Worm (Caenorhabditis elegans) whole organism, young adult: Measurements from ENCODE around the gene asp-2.

Experiments
- F49E8.2 ChIP-seq: sonication (generic microtip); optimal IDR thresholded peaks from 3 replicates; lab custom pipeline; 2017; ENCODE audit warnings: missing genetic modification characterization, mild to moderate bottlenecking, missing compliant biosample characterization, antibody characterized with exemption, moderate library complexity; ENCODE audit not compliant: insufficient read depth
- F57A8.1 ChIP-seq: fragments of 200-800 bp; sonication (Bioruptor generic); optimal IDR thresholded peaks from 2 replicates; lab custom pipeline; 2018; ENCODE audit warnings: mild to moderate bottlenecking, missing genetic modification characterization, moderate library complexity, missing compliant biosample characterization
- ama-1 ChIP-seq, 3 experiments: fragments of 150-350 bp in 1 of 3; sonication (generic microtip) in 2 of 3; optimal IDR thresholded peaks; 2 replicates each; lab custom pipeline; 2014 to 2018; ENCODE audit warnings: missing biosample characterization in 2 of 3, missing genetic modification characterization in 2 of 3, missing genetic modification reagents in 2 of 3
- fkh-3 ChIP-seq: sonication (generic microtip); optimal IDR thresholded peaks from 2 replicates; lab custom pipeline; 2016; ENCODE audit warnings: mild to moderate bottlenecking, missing genetic modification characterization, missing compliant biosample characterization
- madf-3 ChIP-seq: fragments of 200-800 bp; sonication (Bioruptor generic); IDR thresholded peaks from 2 replicates; pipeline ENCODE4 v1.3.6; 2022; ENCODE audit warnings: missing genetic modification reagents, missing genetic modification characterization, missing compliant biosample characterization
- nfya-1 ChIP-seq: sonication (generic microtip); optimal IDR thresholded peaks from 2 replicates; lab custom pipeline; 2017; ENCODE audit warnings: antibody characterized with exemption, missing compliant biosample characterization, missing genetic modification characterization, borderline replicate concordance; ENCODE audit not compliant: insufficient read depth
- nhr-179 ChIP-seq: sonication (generic microtip); optimal IDR thresholded peaks from 2 replicates; lab custom pipeline; 2016; ENCODE audit warnings: mild to moderate bottlenecking, missing genetic modification characterization, missing compliant biosample characterization
- pha-4 ChIP-seq: fragments of 150-350 bp; sonication (generic microtip); optimal IDR thresholded peaks from 2 replicates; lab custom pipeline; 2014; ENCODE audit warnings: missing biosample characterization, missing genetic modification reagents, missing genetic modification characterization
- tbp1 ChIP-seq: fragments of 200-800 bp; sonication (Bioruptor generic); optimal IDR thresholded peaks from 2 replicates; lab custom pipeline; 2018; ENCODE audit warnings: mild to moderate bottlenecking, missing genetic modification characterization, missing compliant biosample characterization
- zim-3 ChIP-seq: sonication (generic microtip); optimal IDR thresholded peaks from 2 replicates; lab custom pipeline; 2017; ENCODE audit warnings: mild to moderate bottlenecking, missing genetic modification characterization, moderate library complexity, missing compliant biosample characterization

DNA sequence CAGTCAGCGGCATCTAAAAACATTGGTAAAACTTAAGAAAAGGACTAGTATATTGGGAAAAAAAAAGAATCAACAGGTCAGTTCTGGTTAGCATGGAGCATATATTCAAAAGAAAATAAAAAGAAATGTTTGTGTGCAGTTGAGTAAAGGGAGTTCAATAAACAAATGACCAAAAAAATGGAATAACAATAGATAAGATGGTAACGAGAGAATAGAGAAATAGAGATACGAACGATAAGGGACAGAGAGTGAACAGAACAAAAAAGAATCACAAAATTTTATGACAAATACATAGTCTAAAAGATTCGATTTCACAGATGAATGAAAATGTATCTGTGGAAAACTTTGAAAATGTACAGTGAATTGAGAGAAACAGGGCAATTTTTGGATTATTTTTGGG lies 29.9 kb upstream of the asp-2 start, which contains the start of gene gad-3:
- TF ChIP-seq ama-1 (optimal IDR thresholded peaks at IDR 0.05; lab: Kevin White, UChicago) (no peak), ama-1 (GFP tag; optimal IDR thresholded peaks at IDR 0.05; lab: Kevin White, UChicago) (no peak), fkh-3 (tag; lab: Kevin White, UChicago) (no peak), nfya-1 (tag; lab: Kevin White, UChicago) (no peak), F49E8.2 (tag; lab: Kevin White, UChicago) (no peak), pha-4 (tag; lab: Kevin White, UChicago) (no peak), zim-3 (no peak), tbp1 (GFP tag; lab: Kevin White, UChicago) (no peak), madf-3 (GFP tag; lab: Robert Waterston, UW) (no peak), nhr-179 (no peak), F57A8.1 (no peak)
